Worm (Caenorhabditis elegans): ENCODE data around the gene C49F5.13.

ce11 chrX:11938826-11939225, 22.4 kb upstream of the C49F5.13 start, which contains the start of gene F55G7.5:
- no peak for TF ChIP-seq snpc-4 (tag; optimal IDR thresholded peaks at IDR 0.05)
- TF ChIP-seq unc-62 (GFP tag; optimal IDR thresholded peaks at IDR 0.05): no peak
- TF ChIP-seq fos-1 (tag; optimal IDR thresholded peaks at IDR 0.05): no peak
- TF ChIP-seq blmp-1 (tag; optimal IDR thresholded peaks at IDR 0.05): no peak
- no peak for TF ChIP-seq tbx-2 (tag; optimal IDR thresholded peaks at IDR 0.05)
- TF ChIP-seq ama-1 (optimal IDR thresholded peaks at IDR 0.05): no peak
